Fruit fly (Drosophila melanogaster) whole organism, embryonic: ENCODE measurements around the gene mirr.

Experiments
- Asciz ChIP-seq: fragments of 200-800 bp; sonication (Bioruptor generic); optimal IDR thresholded peaks from 2 replicates; lab custom pipeline; 2017; ENCODE audit warnings: missing biosample characterization, mild to moderate bottlenecking, missing genetic modification characterization, missing genetic modification reagents
- CG12155 ChIP-seq: fragments of 200-800 bp; sonication (Bioruptor generic); optimal IDR thresholded peaks from 3 replicates; lab custom pipeline; 2016; ENCODE audit warnings: missing biosample characterization, missing genetic modification characterization
- CG15011 ChIP-seq: fragments of 200-800 bp; sonication (Bioruptor generic); optimal IDR thresholded peaks from 3 replicates; lab custom pipeline; 2018; ENCODE audit warnings: missing biosample characterization, mild to moderate bottlenecking, missing genetic modification characterization
- CG31224 ChIP-seq: fragments of 200-800 bp; sonication (Bioruptor generic); IDR thresholded peaks from 2 replicates; pipeline ENCODE4 v1.3.6; 2022; ENCODE audit warnings: missing biosample characterization, missing genetic modification characterization
- CrebB ChIP-seq: fragments of 200-800 bp; sonication (Bioruptor generic); optimal IDR thresholded peaks from 3 replicates; lab custom pipeline; 2018; ENCODE audit warnings: missing biosample characterization, mild to moderate bottlenecking, missing genetic modification characterization
- cg ChIP-seq: fragments of 200-800 bp; sonication (Bioruptor generic); optimal IDR thresholded peaks from 3 replicates; lab custom pipeline; 2019; ENCODE audit warnings: missing biosample characterization, mild to moderate bottlenecking, missing genetic modification characterization, moderate library complexity
- cwo ChIP-seq: fragments of 200-800 bp; sonication (Bioruptor generic); optimal IDR thresholded peaks from 3 replicates; lab custom pipeline; 2017; ENCODE audit warnings: missing biosample characterization, missing genetic modification characterization, mild to moderate bottlenecking, moderate library complexity, missing genetic modification reagents
- danr ChIP-seq: fragments of 200-800 bp; sonication (Bioruptor generic); IDR thresholded peaks from 2 replicates; pipeline ENCODE4 v1.3.6; 2022; ENCODE audit warnings: missing biosample characterization, missing genetic modification characterization
- h ChIP-seq: fragments of >200 bp; optimal IDR thresholded peaks from 2 replicates; lab custom pipeline; 2017
- lab ChIP-seq: fragments of 200-800 bp; sonication (Bioruptor generic); optimal IDR thresholded peaks from 3 replicates; lab custom pipeline; 2017; ENCODE audit warnings: missing biosample characterization, missing genetic modification characterization, mild to moderate bottlenecking, moderate library complexity, missing genetic modification reagents
- slp2 ChIP-seq: fragments of 200-800 bp; sonication (Bioruptor generic); optimal IDR thresholded peaks from 2 replicates; lab custom pipeline; 2016; ENCODE audit warnings: missing biosample characterization, missing genetic modification characterization
- wdn ChIP-seq: fragments of 200-800 bp; sonication (Bioruptor generic); IDR thresholded peaks from 2 replicates; pipeline ENCODE4 v1.3.6; 2022; ENCODE audit warnings: missing biosample characterization, missing genetic modification characterization

DNA sequence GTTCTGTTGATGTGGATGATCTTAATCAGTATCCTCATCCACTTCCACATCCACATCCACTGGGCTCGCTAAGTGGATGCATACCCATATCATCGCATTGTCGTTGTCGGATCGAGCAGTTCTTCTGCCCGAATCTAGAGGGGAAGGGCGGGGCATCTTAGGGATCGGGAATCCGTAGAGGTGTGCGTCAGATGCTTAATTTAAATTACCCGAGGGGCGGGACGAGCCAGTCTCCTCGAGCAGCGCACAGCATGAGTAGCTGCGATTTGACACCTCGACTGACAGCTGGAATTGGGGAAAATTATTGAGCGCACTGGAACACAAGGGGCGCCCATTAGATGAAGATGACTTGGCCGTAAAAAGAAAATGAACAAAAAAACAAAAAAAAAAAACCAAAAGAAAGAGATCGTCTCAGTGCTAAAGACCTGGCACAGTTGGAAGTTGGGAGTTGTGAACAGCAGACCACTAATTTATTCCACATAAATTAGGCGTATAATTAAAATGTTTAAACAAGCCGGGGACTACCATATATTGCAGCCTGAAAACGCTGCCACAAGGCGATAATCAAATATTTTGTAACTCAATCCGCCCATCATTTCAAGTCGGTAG lies 21.3 kb downstream of the mirr start:
- TF ChIP-seq slp2 (GFP tag; lab: Kevin White, UChicago) (no peak), CG12155 (GFP tag; lab: Kevin White, UChicago) (no peak), wdn (no peak), CrebB (tag; lab: Kevin White, UChicago) (no peak), h (no peak), cg (GFP tag; lab: Kevin White, UChicago) (no peak), Asciz (GFP tag; lab: Kevin White, UChicago) (no peak), cwo (GFP tag; lab: Kevin White, UChicago) (no peak), danr (GFP tag; lab: Robert Waterston, UW) (no peak), CG31224 (no peak), lab (GFP tag; lab: Kevin White, UChicago) (no peak), CG15011 (no peak)
